Worm (Caenorhabditis elegans): Measurements from ENCODE around the gene fbxc-47.

DNA sequence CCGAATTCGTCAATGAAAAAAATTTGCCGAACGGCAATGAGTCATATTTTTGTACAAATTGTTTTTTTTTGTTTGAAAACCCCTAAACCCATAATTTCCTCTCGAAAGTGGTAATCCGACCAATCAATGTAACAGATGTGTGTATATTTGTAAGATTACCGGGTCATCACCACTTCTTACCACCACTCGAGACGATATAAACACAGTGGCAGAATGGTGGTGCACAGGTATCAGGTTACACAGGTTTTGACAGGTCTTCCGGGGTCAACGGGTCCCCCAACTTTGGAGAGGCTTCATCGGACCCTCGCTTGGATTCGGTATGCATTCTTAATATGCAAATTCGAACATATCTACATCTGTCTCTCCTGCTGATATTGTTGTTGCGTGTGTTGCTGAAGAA is 33.4 kb downstream of the fbxc-47 start:
- TF ChIP-seq nhr-90 (tag; optimal IDR thresholded peaks at IDR 0.05; ENCODE audit: poor library complexity), result no peak
- no peak for TF ChIP-seq snpc-4 (tag; optimal IDR thresholded peaks at IDR 0.05)
- TF ChIP-seq skn-1 (tag; optimal IDR thresholded peaks at IDR 0.05), result no peak
- TF ChIP-seq hlh-17 (GFP tag; optimal IDR thresholded peaks at IDR 0.05; ENCODE audit: borderline replicate concordance), result no peak
- no peak for TF ChIP-seq lin-39 (tag; optimal IDR thresholded peaks at IDR 0.05)
- no peak for TF ChIP-seq lsy-2 (tag; optimal IDR thresholded peaks at IDR 0.05)
- no peak for TF ChIP-seq ama-1 (optimal IDR thresholded peaks at IDR 0.05)
- TF ChIP-seq nhr-11 (tag; optimal IDR thresholded peaks at IDR 0.05), result no peak
- TF ChIP-seq nhr-12 (tag; optimal IDR thresholded peaks at IDR 0.05), result no peak
- no peak for TF ChIP-seq aha-1 (tag; optimal IDR thresholded peaks at IDR 0.05)
- TF ChIP-seq hpl-2 (GFP tag; optimal IDR thresholded peaks at IDR 0.05), result no peak
- no peak for TF ChIP-seq blmp-1 (tag; optimal IDR thresholded peaks at IDR 0.05)

All from whole organism, L1 larva.